Fruit fly (Drosophila melanogaster) whole organism, embryonic: Measurements from ENCODE around the gene Trm7-32.
A peak's percentile ranks its signal among the peaks of the same experiment; 100 is the strongest.

ENCODE experiments used
- Awh ChIP-seq: fragments of 200-800 bp; sonication (Bioruptor generic); IDR thresholded peaks from 2 replicates; pipeline ENCODE4, ENCODE4 v1.3.6; 2022; ENCODE audit warnings: missing biosample characterization, missing genetic modification characterization
- Bteb2 ChIP-seq: fragments of 200-800 bp; sonication (Bioruptor generic); optimal IDR thresholded peaks from 2 replicates; lab custom pipeline; 2016; ENCODE audit warnings: missing biosample characterization, missing genetic modification characterization
- CG10267 ChIP-seq: fragments of 200-800 bp; sonication (Bioruptor generic); optimal IDR thresholded peaks from 2 replicates; lab custom pipeline; 2018; ENCODE audit warnings: missing biosample characterization, mild to moderate bottlenecking, missing genetic modification characterization, moderate library complexity
- CG10321 ChIP-seq: fragments of 200-800 bp; sonication (Bioruptor generic); IDR thresholded peaks from 2 replicates; pipeline ENCODE4 v1.3.6; 2022; ENCODE audit warnings: missing biosample characterization, missing genetic modification characterization
- CG12155 ChIP-seq: fragments of 200-800 bp; sonication (Bioruptor generic); optimal IDR thresholded peaks from 3 replicates; lab custom pipeline; 2016; ENCODE audit warnings: missing biosample characterization, missing genetic modification characterization
- CG1233 ChIP-seq: fragments of 200-800 bp; sonication (Bioruptor generic); optimal IDR thresholded peaks from 4 replicates; lab custom pipeline; 2018; ENCODE audit warnings: missing biosample characterization, mild to moderate bottlenecking, missing genetic modification characterization
- CG12744 ChIP-seq: fragments of 200-800 bp; sonication (Bioruptor generic); optimal IDR thresholded peaks from 2 replicates; lab custom pipeline; 2016; ENCODE audit warnings: missing biosample characterization, missing genetic modification characterization
- CG12942 ChIP-seq: fragments of 200-800 bp; sonication (Bioruptor generic); optimal IDR thresholded peaks from 3 replicates; lab custom pipeline; 2016; ENCODE audit warnings: missing biosample characterization, missing genetic modification characterization
- CG13424 ChIP-seq: fragments of 200-800 bp; sonication (Bioruptor generic); optimal IDR thresholded peaks from 2 replicates; lab custom pipeline; 2019; ENCODE audit warnings: missing biosample characterization, mild to moderate bottlenecking, missing genetic modification characterization, moderate library complexity
- CG15514 ChIP-seq: fragments of 200-800 bp; sonication (Bioruptor generic); optimal IDR thresholded peaks from 3 replicates; lab custom pipeline; 2017; ENCODE audit warnings: missing biosample characterization, missing genetic modification characterization, mild to moderate bottlenecking, moderate library complexity, missing genetic modification reagents
- CG15601 ChIP-seq: fragments of 200-800 bp; sonication (Bioruptor generic); optimal IDR thresholded peaks from 3 replicates; lab custom pipeline; 2019; ENCODE audit warnings: missing biosample characterization, mild to moderate bottlenecking, missing genetic modification characterization, moderate library complexity
- CG17186 ChIP-seq: fragments of 200-800 bp; sonication (Bioruptor generic); optimal IDR thresholded peaks from 3 replicates; lab custom pipeline; 2017; ENCODE audit warnings: missing biosample characterization, missing genetic modification reagents, missing genetic modification characterization
- CG17328 ChIP-seq: fragments of 200-800 bp; sonication (Bioruptor generic); IDR thresholded peaks from 2 replicates; pipeline ENCODE4 v1.3.6; 2022; ENCODE audit warnings: missing biosample characterization, missing genetic modification characterization
- CG17359 ChIP-seq: fragments of 200-800 bp; sonication (Bioruptor generic); optimal IDR thresholded peaks from 3 replicates; lab custom pipeline; 2018; ENCODE audit warnings: missing biosample characterization, mild to moderate bottlenecking, missing genetic modification characterization, moderate library complexity
- CG30020 ChIP-seq: fragments of 200-800 bp; optimal IDR thresholded peaks from 2 replicates; lab custom pipeline; 2019; ENCODE audit warnings: missing biosample characterization, mild to moderate bottlenecking, missing genetic modification characterization, moderate library complexity
- CG30403 ChIP-seq: fragments of 200-800 bp; sonication (Bioruptor generic); optimal IDR thresholded peaks from 3 replicates; lab custom pipeline; 2016; ENCODE audit warnings: missing biosample characterization, missing genetic modification characterization
- CG3995 ChIP-seq: fragments of 200-800 bp; sonication (Bioruptor generic); optimal IDR thresholded peaks from 3 replicates; lab custom pipeline; 2016; ENCODE audit warnings: missing biosample characterization, missing genetic modification characterization
- CG42726 ChIP-seq: fragments of 200-800 bp; sonication (Bioruptor generic); IDR thresholded peaks from 2 replicates; pipeline ENCODE4 v1.3.6; 2022; ENCODE audit warnings: missing biosample characterization, missing genetic modification characterization; ENCODE audit not compliant: partially characterized antibody
- CG6791 ChIP-seq: fragments of 200-800 bp; sonication (Bioruptor generic); IDR thresholded peaks from 3 replicates; pipeline ENCODE4 v1.3.6; 2022; ENCODE audit warnings: missing biosample characterization, missing genetic modification characterization; ENCODE audit not compliant: partially characterized antibody
- CG6813 ChIP-seq: fragments of 200-800 bp; sonication (Bioruptor generic); optimal IDR thresholded peaks from 2 replicates; lab custom pipeline; 2017; ENCODE audit warnings: missing biosample characterization, missing genetic modification characterization, mild to moderate bottlenecking, moderate library complexity, missing genetic modification reagents
- CG7372 ChIP-seq: fragments of 200-800 bp; sonication (Bioruptor generic); IDR thresholded peaks from 2 replicates; pipeline ENCODE4 v1.3.6; 2022; ENCODE audit warnings: missing biosample characterization, missing genetic modification characterization
- CG7963 ChIP-seq: fragments of 200-800 bp; sonication (Bioruptor generic); IDR thresholded peaks from 3 replicates; pipeline ENCODE4 v1.3.6; 2022; ENCODE audit warnings: missing biosample characterization, missing genetic modification characterization; ENCODE audit not compliant: partially characterized antibody
- CG8765 ChIP-seq: fragments of 200-800 bp; sonication (Bioruptor generic); IDR thresholded peaks from 2 replicates; pipeline ENCODE4 v1.3.6; 2022; ENCODE audit warnings: missing biosample characterization, missing genetic modification characterization
- CG8924 ChIP-seq: fragments of 200-800 bp; optimal IDR thresholded peaks from 3 replicates; lab custom pipeline; 2019; ENCODE audit warnings: missing biosample characterization, mild to moderate bottlenecking, missing genetic modification characterization, moderate library complexity
- CTCF ChIP-seq: fragments of 200-800 bp; sonication (Bioruptor generic); optimal IDR thresholded peaks from 2 replicates; lab custom pipeline; 2017; ENCODE audit warnings: missing biosample characterization, mild to moderate bottlenecking, missing genetic modification characterization, moderate library complexity
- Dp ChIP-seq: fragments of 200-800 bp; sonication (Bioruptor generic); optimal IDR thresholded peaks from 2 replicates; lab custom pipeline; 2018; ENCODE audit warnings: missing biosample characterization, mild to moderate bottlenecking, missing genetic modification characterization, moderate library complexity
- Ets65A ChIP-seq: fragments of 200-800 bp; sonication (Bioruptor generic); peaks from one replicate; lab custom pipeline; 2016; ENCODE audit warnings: missing biosample characterization, missing genetic modification characterization
- HLH54F ChIP-seq: fragments of 200-800 bp; sonication (Bioruptor generic); optimal IDR thresholded peaks from 3 replicates; lab custom pipeline; 2016; ENCODE audit warnings: missing biosample characterization, missing genetic modification characterization
- NC2β ChIP-seq: fragments of 200-800 bp; sonication (Bioruptor generic); optimal IDR thresholded peaks from 2 replicates; lab custom pipeline; 2016; ENCODE audit warnings: missing biosample characterization, missing genetic modification characterization
- Sry-β ChIP-seq: fragments of 200-800 bp; sonication (Bioruptor generic); optimal IDR thresholded peaks from 2 replicates; lab custom pipeline; 2018; ENCODE audit warnings: missing biosample characterization, mild to moderate bottlenecking, missing genetic modification characterization, moderate library complexity
- ara ChIP-seq: fragments of 200-800 bp; sonication (Bioruptor generic); IDR thresholded peaks from 2 replicates; pipeline ENCODE4 v1.3.6; 2022; ENCODE audit warnings: missing biosample characterization, missing genetic modification characterization
- ato ChIP-seq: fragments of 200-800 bp; sonication (Bioruptor generic); IDR thresholded peaks from 2 replicates; pipeline ENCODE4 v1.3.6; 2022; ENCODE audit warnings: missing biosample characterization, missing genetic modification characterization; ENCODE audit not compliant: partially characterized antibody
- cwo ChIP-seq: fragments of 200-800 bp; sonication (Bioruptor generic); optimal IDR thresholded peaks from 3 replicates; lab custom pipeline; 2017; ENCODE audit warnings: missing biosample characterization, missing genetic modification characterization, mild to moderate bottlenecking, moderate library complexity, missing genetic modification reagents
- dati ChIP-seq: fragments of 200-800 bp; sonication (Bioruptor generic); IDR thresholded peaks from 2 replicates; pipeline ENCODE4 v1.3.6; 2022; ENCODE audit warnings: missing biosample characterization, missing genetic modification characterization
- exex ChIP-seq: fragments of 200-800 bp; sonication (Bioruptor generic); optimal IDR thresholded peaks from 4 replicates; lab custom pipeline; 2018; ENCODE audit warnings: missing biosample characterization, mild to moderate bottlenecking, missing genetic modification characterization, moderate library complexity
- gfzf ChIP-seq: fragments of 200-800 bp; sonication (Bioruptor generic); optimal IDR thresholded peaks from 2 replicates; lab custom pipeline; 2016; ENCODE audit warnings: missing biosample characterization, mild to moderate bottlenecking, missing genetic modification characterization, moderate library complexity
- grau ChIP-seq: fragments of 200-800 bp; optimal IDR thresholded peaks from 3 replicates; lab custom pipeline; 2019; ENCODE audit warnings: missing biosample characterization, mild to moderate bottlenecking, missing genetic modification characterization, moderate library complexity
- hb ChIP-seq: fragments of 200-800 bp; sonication (Bioruptor generic); IDR thresholded peaks from 3 replicates; pipeline ENCODE4 v1.3.6; 2022; ENCODE audit warnings: missing biosample characterization, missing genetic modification characterization; ENCODE audit not compliant: partially characterized antibody
- ind ChIP-seq: fragments of 200-800 bp; sonication (Bioruptor generic); optimal IDR thresholded peaks from 3 replicates; lab custom pipeline; 2016; ENCODE audit warnings: missing biosample characterization, missing genetic modification characterization
- inv ChIP-seq: fragments of 200-800 bp; sonication (Bioruptor generic); IDR thresholded peaks from 2 replicates; pipeline ENCODE4 v1.3.6; 2022; ENCODE audit warnings: missing biosample characterization, missing genetic modification characterization; ENCODE audit not compliant: partially characterized antibody
- kni ChIP-seq: fragments of 200-800 bp; sonication (Bioruptor generic); optimal IDR thresholded peaks from 3 replicates; lab custom pipeline; 2017; ENCODE audit warnings: mild to moderate bottlenecking, missing biosample characterization, missing genetic modification reagents, missing genetic modification characterization
- lilli ChIP-seq: fragments of 200-800 bp; sonication (Bioruptor generic); optimal IDR thresholded peaks from 3 replicates; lab custom pipeline; 2016; ENCODE audit warnings: missing biosample characterization, missing genetic modification characterization
- nerfin-1 ChIP-seq: fragments of 200-800 bp; sonication (Bioruptor generic); optimal IDR thresholded peaks from 3 replicates; lab custom pipeline; 2019; ENCODE audit warnings: missing biosample characterization, mild to moderate bottlenecking, missing genetic modification characterization, moderate library complexity
- nerfin-2 ChIP-seq: fragments of 200-800 bp; sonication (Bioruptor generic); IDR thresholded peaks from 2 replicates; pipeline ENCODE4 v1.3.6; 2022; ENCODE audit warnings: missing biosample characterization, missing genetic modification characterization; ENCODE audit not compliant: partially characterized antibody
- run ChIP-seq: fragments of 200-800 bp; sonication (Bioruptor generic); optimal IDR thresholded peaks from 3 replicates; lab custom pipeline; 2018; ENCODE audit warnings: missing biosample characterization, mild to moderate bottlenecking, missing genetic modification characterization
- slp2 ChIP-seq: fragments of 200-800 bp; sonication (Bioruptor generic); optimal IDR thresholded peaks from 2 replicates; lab custom pipeline; 2016; ENCODE audit warnings: missing biosample characterization, missing genetic modification characterization
- tap ChIP-seq: fragments of 200-800 bp; optimal IDR thresholded peaks from 3 replicates; lab custom pipeline; 2019; ENCODE audit warnings: missing biosample characterization, mild to moderate bottlenecking, missing genetic modification characterization, moderate library complexity
- yki ChIP-seq: fragments of >200 bp; optimal IDR thresholded peaks from 3 replicates; lab custom pipeline; 2018
- zen2 ChIP-seq: fragments of 200-800 bp; sonication (Bioruptor generic); IDR thresholded peaks from 3 replicates; pipeline ENCODE4 v1.3.6; 2022; ENCODE audit warnings: missing biosample characterization, missing genetic modification characterization; ENCODE audit not compliant: partially characterized antibody

The Trm7-32 gene

dm6 chr3R:17042838-17043569, 2.5 kb downstream of the Trm7-32 start, which contains the start of the genes bdwf and Patr-1 (continued):
- TF ChIP-seq dati (no peak), CTCF (GFP tag; lab: Kevin White, UChicago) (peak; percentile 24), run (tag; lab: Kevin White, UChicago) (no peak), inv (peak; percentile 92), HLH54F (GFP tag; lab: Kevin White, UChicago) (peak; percentile 53), CG12744 (no peak), CG17328 (GFP tag; lab: Robert Waterston, UW) (0 out of 2 replicates have a peak, but pooled peaks have one; percentile 16), yki (lab: Kevin White, UChicago) (no peak), Dp (GFP tag; lab: Kevin White, UChicago) (peak; percentile 29), CG6813 (no peak), CG15601 (tag; lab: Kevin White, UChicago) (peak; percentile 33), ato (GFP tag; lab: Robert Waterston, UW) (peak; percentile 80; the same call in 1 of the 2 replicates), CG7963 (GFP tag; lab: Robert Waterston, UW) (peak; percentile 87), nerfin-1 (tag; lab: Kevin White, UChicago) (peak; percentile 9), CG17186 (GFP tag; lab: Kevin White, UChicago) (peak; percentile 46), zen2 (GFP tag; lab: Robert Waterston, UW) (peak; percentile 81; the same call in 2 of the 3 replicates), CG10321 (no peak), ara (GFP tag; lab: Robert Waterston, UW) (no peak), kni (peak; percentile 67), CG8765 (GFP tag; lab: Robert Waterston, UW) (no peak), nerfin-2 (GFP tag; lab: Robert Waterston, UW) (peak; percentile 84), Ets65A (GFP tag; lab: Kevin White, UChicago) (peak; percentile 85), hb (peak; percentile 94), lilli (peak; percentile 37), exex (tag; lab: Kevin White, UChicago) (peak; percentile 50), CG30020 (peak; percentile 44), CG12155 (GFP tag; lab: Kevin White, UChicago) (peak; percentile 0), CG8924 (tag; lab: Kevin White, UChicago) (peak; percentile 36), CG17359 (no peak), CG3995 (peak; percentile 92), CG30403 (peak; percentile 60), tap (tag; lab: Kevin White, UChicago) (no peak), gfzf (GFP tag; lab: Kevin White, UChicago) (peak; percentile 17), CG15514 (GFP tag; lab: Kevin White, UChicago) (peak; percentile 99), CG6791 (GFP tag; lab: Robert Waterston, UW) (peak; percentile 92), CG13424 (peak; percentile 41), cwo (GFP tag; lab: Kevin White, UChicago) (no peak), Sry-β (peak; percentile 33), Awh (GFP tag; lab: Robert Waterston, UW) (no peak), ind (peak; percentile 37), CG1233 (peak; percentile 33), CG7372 (GFP tag; lab: Robert Waterston, UW) (no peak), NC2β (peak; percentile 4), CG12942 (GFP tag; lab: Kevin White, UChicago) (no peak), grau (tag; lab: Kevin White, UChicago) (peak; percentile 20), Bteb2 (GFP tag; lab: Kevin White, UChicago) (no peak), slp2 (GFP tag; lab: Kevin White, UChicago) (peak; percentile 10), CG10267 (tag; lab: Kevin White, UChicago) (peak; percentile 44), CG42726 (GFP tag; lab: Robert Waterston, UW) (peak; percentile 93)
